Worm (Caenorhabditis elegans) whole organism, mixed stage, embryonic: ENCODE data around the gene tars-1.

ENCODE experiments used
- blmp-1 ChIP-seq: fragments of 150-350 bp; optimal IDR thresholded peaks from 2 replicates; lab custom pipeline; 2014; ENCODE audit warnings: missing biosample characterization, missing genetic modification characterization
- elt-1 ChIP-seq: sonication (generic microtip); optimal IDR thresholded peaks from 2 replicates; lab custom pipeline; 2017; ENCODE audit warnings: missing genetic modification characterization, mild to moderate bottlenecking, missing compliant biosample characterization, antibody characterized with exemption, moderate library complexity, borderline replicate concordance; ENCODE audit not compliant: insufficient read depth
- hlh-1 ChIP-seq: fragments of 150-350 bp; optimal IDR thresholded peaks from 2 replicates; lab custom pipeline; 2014; ENCODE audit warnings: missing biosample characterization, missing genetic modification reagents, missing genetic modification characterization
- mls-2 ChIP-seq: sonication (generic microtip); optimal IDR thresholded peaks from 2 replicates; lab custom pipeline; 2016; ENCODE audit warnings: mild to moderate bottlenecking, missing genetic modification characterization, moderate library complexity, missing compliant biosample characterization
- unc-39 ChIP-seq: fragments of 150-350 bp; optimal IDR thresholded peaks from 2 replicates; lab custom pipeline; 2014; ENCODE audit warnings: missing biosample characterization, missing genetic modification characterization

- TF ChIP-seq unc-39 (tag; lab: Kevin White, UChicago) (no peak), mls-2 (tag; lab: Kevin White, UChicago) (no peak), hlh-1 (no peak), blmp-1 (no peak), elt-1 (tag; lab: Kevin White, UChicago) (no peak)
These were observed 31.1 kb upstream of the tars-1 start, which contains the start of gene F13D12.5 for ce11 chrII:11726470-11727106.
